Fruit fly (Drosophila melanogaster): ENCODE data around the gene JMJD7.

The JMJD7 gene

DNA sequence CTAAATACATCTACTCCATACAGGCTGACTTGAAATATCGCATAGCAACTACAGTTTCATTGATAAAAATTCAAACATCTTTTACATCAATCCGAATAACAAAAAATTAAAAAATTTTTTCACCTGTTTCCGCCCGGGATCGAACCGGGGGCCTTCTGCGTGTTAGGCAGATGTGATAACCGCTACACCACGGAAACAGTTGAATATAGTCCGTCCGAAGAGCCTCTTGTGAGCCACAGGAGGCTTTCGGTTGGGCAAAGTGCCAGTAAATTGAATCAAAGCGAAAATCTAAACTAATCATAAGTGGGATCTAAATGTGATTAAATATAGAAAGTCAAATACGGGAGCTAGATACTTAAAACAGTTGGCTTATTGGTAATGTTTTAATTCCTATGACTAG lies 16.6 kb downstream of the JMJD7 start (continued):
- peak; percentile 30 for TF ChIP-seq exex (tag; optimal IDR thresholded peaks at IDR 0.05)
- peak; percentile 78 for TF ChIP-seq nerfin-2 (GFP tag; IDR thresholded peaks at IDR 0.05; ENCODE audit: partially characterized antibody)
- TF ChIP-seq CG10431 (GFP tag; optimal IDR thresholded peaks at IDR 0.05): no peak
- TF ChIP-seq zen2 (GFP tag; IDR thresholded peaks at IDR 0.05; ENCODE audit: partially characterized antibody): peak; percentile 47; the same call in 1 of the 3 replicates
- TF ChIP-seq insv (GFP tag; optimal IDR thresholded peaks at IDR 0.05): no peak
- TF ChIP-seq Ada2b (GFP tag; IDR thresholded peaks at IDR 0.05): no peak
- TF ChIP-seq zen (tag; optimal IDR thresholded peaks at IDR 0.05): no peak
- TF ChIP-seq CG14860 (GFP tag; IDR thresholded peaks at IDR 0.05; ENCODE audit: partially characterized antibody): peak; percentile 66
- no peak for TF ChIP-seq NC2α (GFP tag; optimal IDR thresholded peaks at IDR 0.05)
- TF ChIP-seq ind (GFP tag; optimal IDR thresholded peaks at IDR 0.05): no peak
- peak; percentile 65 for TF ChIP-seq grn (GFP tag; optimal IDR thresholded peaks at IDR 0.05)
- TF ChIP-seq dati (GFP tag; IDR thresholded peaks at IDR 0.05): no peak
- TF ChIP-seq CG14965 (GFP tag; optimal IDR thresholded peaks at IDR 0.05; ENCODE audit: borderline replicate concordance): no peak
- TF ChIP-seq CG10366 (GFP tag; IDR thresholded peaks at IDR 0.05): no peak
- TF ChIP-seq CG2875 (GFP tag; optimal IDR thresholded peaks at IDR 0.05): no peak
- no peak for TF ChIP-seq hth (optimal IDR thresholded peaks at IDR 0.05)
- peak; percentile 78 for TF ChIP-seq tna (GFP tag; IDR thresholded peaks at IDR 0.05; ENCODE audit: partially characterized antibody)
- no peak for TF ChIP-seq tio (GFP tag; optimal IDR thresholded peaks at IDR 0.05)
- no peak for TF ChIP-seq Side (GFP tag; optimal IDR thresholded peaks at IDR 0.05)
- TF ChIP-seq vnd (GFP tag; IDR thresholded peaks at IDR 0.05; ENCODE audit: partially characterized antibody): peak; percentile 57; the same call in 2 of the 3 replicates
- no peak for TF ChIP-seq Hmx (GFP tag; optimal IDR thresholded peaks at IDR 0.05)
- TF ChIP-seq B-H2 (GFP tag; optimal IDR thresholded peaks at IDR 0.05): no peak
- no peak for TF ChIP-seq usp (GFP tag; optimal IDR thresholded peaks at IDR 0.05)
- TF ChIP-seq CG6654 (GFP tag; optimal IDR thresholded peaks at IDR 0.05): no peak
- TF ChIP-seq jumu (GFP tag; optimal IDR thresholded peaks at IDR 0.05): no peak
- peak; percentile 62 for TF ChIP-seq HLH4C (GFP tag; IDR thresholded peaks at IDR 0.05; ENCODE audit: partially characterized antibody)
- TF ChIP-seq jigr1 (GFP tag; IDR thresholded peaks at IDR 0.05): no peak
- no peak for TF ChIP-seq CG12769 (tag; optimal IDR thresholded peaks at IDR 0.05)
- TF ChIP-seq CG10565 (GFP tag; optimal IDR thresholded peaks at IDR 0.05): no peak
- no peak for TF ChIP-seq lab (GFP tag; optimal IDR thresholded peaks at IDR 0.05)
- no peak for TF ChIP-seq slbo (GFP tag; IDR thresholded peaks at IDR 0.05)
- no peak for TF ChIP-seq emc (GFP tag; optimal IDR thresholded peaks at IDR 0.05)
- TF ChIP-seq CG7556 (GFP tag; optimal IDR thresholded peaks at IDR 0.05): no peak
- TF ChIP-seq sens-2 (GFP tag; IDR thresholded peaks at IDR 0.05): no peak
- TF ChIP-seq CG15601 (tag; optimal IDR thresholded peaks at IDR 0.05): peak; percentile 92

DNA sequence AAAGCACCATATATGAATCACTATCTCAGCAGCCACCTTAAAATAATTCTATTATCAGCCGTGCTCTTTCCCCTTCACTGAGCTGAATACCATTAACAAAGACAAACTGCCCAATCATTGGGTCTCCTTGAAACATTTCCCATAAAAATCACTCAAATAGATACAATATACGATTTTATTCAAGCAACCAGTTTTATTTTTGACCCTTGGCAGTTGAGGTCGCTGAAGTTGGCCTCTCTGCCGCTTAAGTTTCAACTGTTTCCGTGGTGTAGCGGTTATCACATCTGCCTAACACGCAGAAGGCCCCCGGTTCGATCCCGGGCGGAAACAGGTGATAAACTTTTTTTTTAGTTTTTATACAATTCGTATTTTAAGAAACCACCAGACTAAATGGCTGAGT lies 17.3 kb downstream of the JMJD7 start:
- TF ChIP-seq amos (GFP tag; IDR thresholded peaks at IDR 0.05; ENCODE audit: partially characterized antibody) (peak; percentile 79), Dll (GFP tag; IDR thresholded peaks at IDR 0.05; ENCODE audit: partially characterized antibody) (peak; percentile 19; the same call in 1 of the 4 replicates), knrl (GFP tag; IDR thresholded peaks at IDR 0.05; ENCODE audit: partially characterized antibody) (peak; percentile 19; the same call in 2 of the 3 replicates), CG8478 (optimal IDR thresholded peaks at IDR 0.05) (no peak), Med (GFP tag) (peak; percentile 14), CG10565 (GFP tag; optimal IDR thresholded peaks at IDR 0.05) (no peak), mirr (GFP tag; optimal IDR thresholded peaks at IDR 0.05) (peak; percentile 42), CG16813 (GFP tag; IDR thresholded peaks at IDR 0.05; ENCODE audit: partially characterized antibody) (peak; percentile 73), Bdp1 (GFP tag; optimal IDR thresholded peaks at IDR 0.05) (peak; percentile 98), CG12769 (tag; optimal IDR thresholded peaks at IDR 0.05) (peak; percentile 64), Gsc (GFP tag; IDR thresholded peaks at IDR 0.05) (no peak), PHDP (tag; optimal IDR thresholded peaks at IDR 0.05) (no peak), CG30431 (GFP tag; optimal IDR thresholded peaks at IDR 0.05) (no peak), CG13894 (tag; optimal IDR thresholded peaks at IDR 0.05) (peak; percentile 52), CG42726 (GFP tag; IDR thresholded peaks at IDR 0.05; ENCODE audit: partially characterized antibody) (peak; percentile 66), CG14860 (GFP tag; IDR thresholded peaks at IDR 0.05; ENCODE audit: partially characterized antibody) (peak; percentile 46), tna (GFP tag; IDR thresholded peaks at IDR 0.05; ENCODE audit: partially characterized antibody) (peak; percentile 72), CG34224 (GFP tag; IDR thresholded peaks at IDR 0.05; ENCODE audit: partially characterized antibody) (peak; percentile 46; the same call in 2 of the 3 replicates), dimm (GFP tag; IDR thresholded peaks at IDR 0.05) (no peak), bbx (GFP tag; IDR thresholded peaks at IDR 0.05; ENCODE audit: partially characterized antibody) (peak; percentile 70; the same call in 1 of the 2 replicates)

Data from whole organism, embryonic.